Worm (Caenorhabditis elegans): ENCODE measurements around the gene T28B11.1.

Gene T28B11.1

ce11 chrV:10724472-10724871 lies 7.8 kb downstream of the T28B11.1 start:
- no peak for TF ChIP-seq nhr-6 (tag; optimal IDR thresholded peaks at IDR 0.05)
- no peak for TF ChIP-seq elt-1 (tag; optimal IDR thresholded peaks at IDR 0.05)
- TF ChIP-seq sma-9 (GFP tag; optimal IDR thresholded peaks at IDR 0.05) = peak; percentile 46
- no peak for TF ChIP-seq sma-9 (tag; optimal IDR thresholded peaks at IDR 0.05)
- peak; percentile 6 for TF ChIP-seq nhr-129 (tag; optimal IDR thresholded peaks at IDR 0.05)

ce11 chrV:10723583-10723982 lies 8.6 kb downstream of the T28B11.1 start:
- TF ChIP-seq lin-13 (GFP tag; optimal IDR thresholded peaks at IDR 0.05) (no peak), lsy-2 (tag; optimal IDR thresholded peaks at IDR 0.05) (no peak), egl-27 (tag; optimal IDR thresholded peaks at IDR 0.05) (no peak), ztf-4 (tag; optimal IDR thresholded peaks at IDR 0.05) (no peak), mbf-1 (tag; optimal IDR thresholded peaks at IDR 0.05) (no peak), elt-3 (tag; optimal IDR thresholded peaks at IDR 0.05) (no peak), lin-11 (tag; optimal IDR thresholded peaks at IDR 0.05) (no peak), sma-9 (GFP tag; optimal IDR thresholded peaks at IDR 0.05) (no peak), sma-9 (tag; optimal IDR thresholded peaks at IDR 0.05) (no peak), alr-1 (tag; optimal IDR thresholded peaks at IDR 0.05) (no peak), F13H6.1 (tag; optimal IDR thresholded peaks at IDR 0.05) (no peak), nhr-23 (tag; optimal IDR thresholded peaks at IDR 0.05) (no peak), nhr-10 (tag; optimal IDR thresholded peaks at IDR 0.05) (no peak), nhr-11 (tag; optimal IDR thresholded peaks at IDR 0.05) (no peak), ama-1 (optimal IDR thresholded peaks at IDR 0.05) (no peak), unc-39 (tag; optimal IDR thresholded peaks at IDR 0.05) (no peak), Y55F3AM.14 (GFP tag; optimal IDR thresholded peaks at IDR 0.05) (no peak), sma-3 (GFP tag; optimal IDR thresholded peaks at IDR 0.05) (no peak)

- no peak for TF ChIP-seq elt-3 (tag; optimal IDR thresholded peaks at IDR 0.05)
- TF ChIP-seq ceh-16 (tag; optimal IDR thresholded peaks at IDR 0.05) = no peak
- peak; percentile 20 for TF ChIP-seq crh-2 (tag; optimal IDR thresholded peaks at IDR 0.05)
- TF ChIP-seq mdl-1 (tag; optimal IDR thresholded peaks at IDR 0.05) = peak; percentile 14 to 19
- peak; percentile 9 for TF ChIP-seq lin-11 (tag; optimal IDR thresholded peaks at IDR 0.05)
- TF ChIP-seq dmd-4 (tag; optimal IDR thresholded peaks at IDR 0.05) = no peak
- peak in 1 of 2 experiments; percentile 30 for TF ChIP-seq lsy-2 (tag; optimal IDR thresholded peaks at IDR 0.05)
- peak; percentile 24 for TF ChIP-seq C34F6.9 (tag; optimal IDR thresholded peaks at IDR 0.05)
- TF ChIP-seq snpc-4 (tag; optimal IDR thresholded peaks at IDR 0.05) = no peak
- no peak for TF ChIP-seq lin-13 (GFP tag; optimal IDR thresholded peaks at IDR 0.05)
- TF ChIP-seq sma-9 (GFP tag; optimal IDR thresholded peaks at IDR 0.05) = peak; percentile 58
- TF ChIP-seq sma-9 (tag; optimal IDR thresholded peaks at IDR 0.05) = no peak
- TF ChIP-seq nhr-11 (tag; optimal IDR thresholded peaks at IDR 0.05) = no peak
- no peak for TF ChIP-seq unc-62 (GFP tag; optimal IDR thresholded peaks at IDR 0.05)
- peak; percentile 2 for TF ChIP-seq F13H6.1 (tag; optimal IDR thresholded peaks at IDR 0.05)
- TF ChIP-seq skn-1 (tag; optimal IDR thresholded peaks at IDR 0.05) = no peak
- TF ChIP-seq nhr-21 (tag; optimal IDR thresholded peaks at IDR 0.05) = no peak
- TF ChIP-seq unc-55 (GFP tag; optimal IDR thresholded peaks at IDR 0.05) = peak; percentile 37
- no peak for TF ChIP-seq ztf-11 (tag; optimal IDR thresholded peaks at IDR 0.05)
Observed at ce11 chrV:10723181-10723580, 9.0 kb downstream of the T28B11.1 start.

- no peak for TF ChIP-seq lin-13 (GFP tag; optimal IDR thresholded peaks at IDR 0.05)
- peak; percentile 40 for TF ChIP-seq sma-9 (GFP tag; optimal IDR thresholded peaks at IDR 0.05)
- TF ChIP-seq sma-9 (tag; optimal IDR thresholded peaks at IDR 0.05) = no peak
- peak; percentile 59 for TF ChIP-seq nhr-25 (tag; optimal IDR thresholded peaks at IDR 0.05)
- no peak for TF ChIP-seq elt-1 (tag; optimal IDR thresholded peaks at IDR 0.05)
- TF ChIP-seq nhr-129 (tag; optimal IDR thresholded peaks at IDR 0.05) = peak; percentile 42
Observed at ce11 chrV:10722595-10722994, 9.6 kb downstream of the T28B11.1 start.

- TF ChIP-seq nhr-129 (tag; optimal IDR thresholded peaks at IDR 0.05) = peak; percentile 29
- TF ChIP-seq lin-11 (tag; optimal IDR thresholded peaks at IDR 0.05) = peak; percentile 32
- TF ChIP-seq nhr-23 (tag; optimal IDR thresholded peaks at IDR 0.05) = no peak
- no peak for TF ChIP-seq lin-39 (tag; optimal IDR thresholded peaks at IDR 0.05)
- TF ChIP-seq unc-55 (GFP tag; optimal IDR thresholded peaks at IDR 0.05) = peak; percentile 32
- TF ChIP-seq lsy-2 (tag; optimal IDR thresholded peaks at IDR 0.05) = peak in 1 of 2 experiments; percentile 52
- TF ChIP-seq mdl-1 (tag; optimal IDR thresholded peaks at IDR 0.05) = peak in 1 of 2 experiments; percentile 47
- TF ChIP-seq unc-39 (tag; optimal IDR thresholded peaks at IDR 0.05) = no peak
- peak; percentile 90 for TF ChIP-seq blmp-1 (tag; optimal IDR thresholded peaks at IDR 0.05; ENCODE audit: insufficient read depth)
- peak; percentile 23 for TF ChIP-seq fos-1 (tag; optimal IDR thresholded peaks at IDR 0.05)
- peak; percentile 13 for TF ChIP-seq egl-27 (tag; optimal IDR thresholded peaks at IDR 0.05)
- TF ChIP-seq zag-1 (tag; optimal IDR thresholded peaks at IDR 0.05) = peak; percentile 56
- peak; percentile 55 for TF ChIP-seq C34F6.9 (tag; optimal IDR thresholded peaks at IDR 0.05)
- TF ChIP-seq sma-9 (GFP tag; optimal IDR thresholded peaks at IDR 0.05) = peak; percentile 88
- no peak for TF ChIP-seq sma-9 (tag; optimal IDR thresholded peaks at IDR 0.05)
- TF ChIP-seq crh-2 (tag; optimal IDR thresholded peaks at IDR 0.05) = peak; percentile 8
- TF ChIP-seq Y55F3AM.14 (GFP tag; optimal IDR thresholded peaks at IDR 0.05) = peak; percentile 65
- no peak for TF ChIP-seq ZK546.5 (tag; optimal IDR thresholded peaks at IDR 0.05)
- TF ChIP-seq ceh-16 (tag; optimal IDR thresholded peaks at IDR 0.05) = no peak
- peak; percentile 51 for TF ChIP-seq F13H6.1 (tag; optimal IDR thresholded peaks at IDR 0.05)
- peak; percentile 70 for TF ChIP-seq sem-4 (tag; optimal IDR thresholded peaks at IDR 0.05)
Observed at ce11 chrV:10721912-10722426, 10.3 kb downstream of the T28B11.1 start.
